Worm (Caenorhabditis elegans): ENCODE results near the gene cest-24.

The cest-24 gene

ce11 chrV:6316632-6317031 is at the start of gene cest-24:
cest-24 (plus strand) TSS chrV:6316932.
- TF ChIP-seq snpc-4 (tag; optimal IDR thresholded peaks at IDR 0.05) (no peak), lin-39 (tag; optimal IDR thresholded peaks at IDR 0.05) (no peak), aly-2 (tag; optimal IDR thresholded peaks at IDR 0.05) (no peak), fkh-2 (tag; optimal IDR thresholded peaks at IDR 0.05) (no peak), ztf-11 (tag; optimal IDR thresholded peaks at IDR 0.05) (no peak), egl-27 (tag; optimal IDR thresholded peaks at IDR 0.05) (no peak), fkh-10 (GFP tag; optimal IDR thresholded peaks at IDR 0.05) (no peak), nhr-237 (tag; optimal IDR thresholded peaks at IDR 0.05) (no peak), nfya-1 (tag; optimal IDR thresholded peaks at IDR 0.05; ENCODE audit: insufficient read depth) (no peak), ZK546.5 (tag; optimal IDR thresholded peaks at IDR 0.05) (no peak), eor-1 (tag; optimal IDR thresholded peaks at IDR 0.05) (no peak), ceh-28 (tag; optimal IDR thresholded peaks at IDR 0.05) (no peak), ztf-4 (tag; optimal IDR thresholded peaks at IDR 0.05) (no peak), sea-2 (GFP tag; optimal IDR thresholded peaks at IDR 0.05) (no peak), egl-5 (tag; optimal IDR thresholded peaks at IDR 0.05) (no peak), lin-15B (tag; optimal IDR thresholded peaks at IDR 0.05) (no peak)

ce11 chrV:6267237-6267812 is 49.4 kb upstream of the cest-24 start, which contains the start of gene mrck-1:
mrck-1 (minus strand) TSS chrV:6267287.
- peak; percentile 92 for TF ChIP-seq hmg-11 (tag; optimal IDR thresholded peaks at IDR 0.05)
- peak; percentile 87 for TF ChIP-seq egl-5 (tag; optimal IDR thresholded peaks at IDR 0.05)
- peak; percentile 86 for TF ChIP-seq jun-1 (tag; optimal IDR thresholded peaks at IDR 0.05)
- peak; percentile 84 for TF ChIP-seq lsy-12 (tag; optimal IDR thresholded peaks at IDR 0.05)
- peak; percentile 46 for TF ChIP-seq daf-12 (tag; optimal IDR thresholded peaks at IDR 0.05)
- TF ChIP-seq elt-1 (tag; optimal IDR thresholded peaks at IDR 0.05): peak; percentile 68
- TF ChIP-seq ZK546.5 (tag; optimal IDR thresholded peaks at IDR 0.05): peak; percentile 34
- TF ChIP-seq nhr-25 (tag; optimal IDR thresholded peaks at IDR 0.05): peak; percentile 97
- TF ChIP-seq egl-27 (tag; optimal IDR thresholded peaks at IDR 0.05): peak; percentile 57
- peak; percentile 95 for TF ChIP-seq nhr-23 (tag; optimal IDR thresholded peaks at IDR 0.05)
- no peak for TF ChIP-seq eor-1 (tag; optimal IDR thresholded peaks at IDR 0.05)
- peak; percentile 82 for TF ChIP-seq nhr-43 (tag; optimal IDR thresholded peaks at IDR 0.05; ENCODE audit: poor library complexity, severe bottlenecking)
- TF ChIP-seq ceh-28 (tag; optimal IDR thresholded peaks at IDR 0.05): peak; percentile 80
- peak; percentile 70 for TF ChIP-seq R02D3.7 (tag; optimal IDR thresholded peaks at IDR 0.05)
- no peak for TF ChIP-seq elt-3 (tag; optimal IDR thresholded peaks at IDR 0.05)
- no peak for TF ChIP-seq ama-1 (optimal IDR thresholded peaks at IDR 0.05)
- TF ChIP-seq pqm-1 (tag; optimal IDR thresholded peaks at IDR 0.05): no peak
- no peak for TF ChIP-seq nhr-76 (tag; optimal IDR thresholded peaks at IDR 0.05)
- TF ChIP-seq nhr-12 (tag; optimal IDR thresholded peaks at IDR 0.05): no peak
- TF ChIP-seq mdl-1 (tag; optimal IDR thresholded peaks at IDR 0.05): no peak
- TF ChIP-seq fkh-2 (tag; optimal IDR thresholded peaks at IDR 0.05): no peak
- TF ChIP-seq aly-2 (tag; optimal IDR thresholded peaks at IDR 0.05): no peak
- TF ChIP-seq nhr-11 (tag; optimal IDR thresholded peaks at IDR 0.05): peak; percentile 86
- TF ChIP-seq nhr-28 (tag; optimal IDR thresholded peaks at IDR 0.05): no peak
- TF ChIP-seq ceh-16 (tag; optimal IDR thresholded peaks at IDR 0.05): no peak
- TF ChIP-seq ceh-82 (tag; optimal IDR thresholded peaks at IDR 0.05): peak; percentile 50
- no peak for TF ChIP-seq nhr-237 (tag; optimal IDR thresholded peaks at IDR 0.05)
- TF ChIP-seq lin-39 (tag; optimal IDR thresholded peaks at IDR 0.05): peak; percentile 98
- TF ChIP-seq nhr-67 (tag; optimal IDR thresholded peaks at IDR 0.05): no peak
- TF ChIP-seq fos-1 (tag; optimal IDR thresholded peaks at IDR 0.05): no peak
- peak; percentile 74 for TF ChIP-seq pha-4 (tag; optimal IDR thresholded peaks at IDR 0.05)
- TF ChIP-seq unc-39 (tag; optimal IDR thresholded peaks at IDR 0.05): no peak
- TF ChIP-seq sea-2 (GFP tag; optimal IDR thresholded peaks at IDR 0.05): no peak
- peak; percentile 82 for TF ChIP-seq ztf-4 (tag; optimal IDR thresholded peaks at IDR 0.05)
- no peak for TF ChIP-seq ztf-11 (tag; optimal IDR thresholded peaks at IDR 0.05)
- TF ChIP-seq unc-62 (GFP tag; optimal IDR thresholded peaks at IDR 0.05): peak; percentile 74
- TF ChIP-seq nhr-77 (tag; optimal IDR thresholded peaks at IDR 0.05): no peak
- TF ChIP-seq mml-1 (tag; optimal IDR thresholded peaks at IDR 0.05): no peak
- peak; percentile 93 for TF ChIP-seq tbx-2 (tag; optimal IDR thresholded peaks at IDR 0.05)
- TF ChIP-seq ceh-9 (tag; optimal IDR thresholded peaks at IDR 0.05): no peak
- TF ChIP-seq nfya-1 (tag; optimal IDR thresholded peaks at IDR 0.05; ENCODE audit: insufficient read depth): peak; percentile 91
- peak; percentile 57 for TF ChIP-seq elt-2 (tag; optimal IDR thresholded peaks at IDR 0.05)
- TF ChIP-seq snpc-4 (tag; optimal IDR thresholded peaks at IDR 0.05): peak; percentile 86
- TF ChIP-seq lin-15B (tag; optimal IDR thresholded peaks at IDR 0.05): peak; percentile 86
- TF ChIP-seq skn-1 (tag; optimal IDR thresholded peaks at IDR 0.05): peak; percentile 59
- TF ChIP-seq fkh-10 (GFP tag; optimal IDR thresholded peaks at IDR 0.05): peak; percentile 87
- peak; percentile 78 for TF ChIP-seq zag-1 (tag; optimal IDR thresholded peaks at IDR 0.05)
